Worm (Caenorhabditis elegans): Measurements from ENCODE around the gene fbxa-10.

ce11 chrIII:964637-965036, 12.4 kb downstream of the fbxa-10 start:
- no peak for TF ChIP-seq fos-1 (tag; optimal IDR thresholded peaks at IDR 0.05)
- TF ChIP-seq lin-29 (GFP tag; IDR thresholded peaks at IDR 0.05) = no peak
- no peak for TF ChIP-seq cey-2 (tag; optimal IDR thresholded peaks at IDR 0.05; ENCODE audit: borderline replicate concordance, insufficient read depth)
- no peak for TF ChIP-seq lsy-2 (tag; optimal IDR thresholded peaks at IDR 0.05)
- TF ChIP-seq nhr-28 (tag; optimal IDR thresholded peaks at IDR 0.05) = no peak
